Worm (Caenorhabditis elegans) whole organism, young adult: ENCODE data around the gene C08B6.3.
A peak's percentile ranks its signal among the peaks of the same experiment; 100 is the strongest.

Source experiments
- B0035.1 ChIP-seq: sonication (generic microtip); optimal IDR thresholded peaks from 2 replicates; lab custom pipeline; 2016; ENCODE audit warnings: missing genetic modification characterization, mild to moderate bottlenecking, missing compliant biosample characterization, missing genotype, missing genetic modification reagents
- B0261.1 ChIP-seq: sonication (generic microtip); optimal IDR thresholded peaks from 2 replicates; lab custom pipeline; 2016; ENCODE audit warnings: mild to moderate bottlenecking, missing genetic modification characterization, moderate library complexity, missing compliant biosample characterization
- F39B2.1 ChIP-seq: fragments of 200-800 bp; sonication (Bioruptor generic); IDR thresholded peaks from 2 replicates; pipeline ENCODE4 v1.3.6; 2022; ENCODE audit warnings: missing genetic modification reagents, missing genetic modification characterization, missing compliant biosample characterization
- F49E8.2 ChIP-seq: sonication (generic microtip); optimal IDR thresholded peaks from 3 replicates; lab custom pipeline; 2017; ENCODE audit warnings: missing genetic modification characterization, mild to moderate bottlenecking, missing compliant biosample characterization, antibody characterized with exemption, moderate library complexity; ENCODE audit not compliant: insufficient read depth
- F57A8.1 ChIP-seq: fragments of 200-800 bp; sonication (Bioruptor generic); optimal IDR thresholded peaks from 2 replicates; lab custom pipeline; 2018; ENCODE audit warnings: mild to moderate bottlenecking, missing genetic modification characterization, moderate library complexity, missing compliant biosample characterization
- F57C9.4 ChIP-seq: sonication (generic microtip); optimal IDR thresholded peaks from 2 replicates; lab custom pipeline; 2017; ENCODE audit warnings: mild to moderate bottlenecking, missing genetic modification characterization, missing compliant biosample characterization
- K11D2.4 ChIP-seq: fragments of 200-800 bp; sonication (Bioruptor generic); IDR thresholded peaks from 2 replicates; pipeline ENCODE4 v1.3.6; 2022; ENCODE audit warnings: missing genetic modification reagents, missing genetic modification characterization, missing compliant biosample characterization
- K12H6.12 ChIP-seq: fragments of 200-800 bp; sonication (Bioruptor generic); optimal IDR thresholded peaks from 2 replicates; lab custom pipeline; 2018; ENCODE audit warnings: mild to moderate bottlenecking, missing genetic modification characterization, missing compliant biosample characterization
- ama-1 ChIP-seq, 3 experiments: fragments of 150-350 bp in 1 of 3; sonication (generic microtip) in 2 of 3; optimal IDR thresholded peaks; 2 replicates each; lab custom pipeline; 2014 to 2018; ENCODE audit warnings: missing biosample characterization in 2 of 3, missing genetic modification characterization in 2 of 3, missing genetic modification reagents in 2 of 3
- aptf-2 ChIP-seq: fragments of 200-800 bp; sonication (Bioruptor generic); conservative IDR thresholded peaks from 2 replicates; pipeline ENCODE4 v1.3.6; 2022; ENCODE audit warnings: missing genetic modification reagents, missing genetic modification characterization, missing compliant biosample characterization
- aptf-3 ChIP-seq: fragments of 200-800 bp; sonication (Bioruptor generic); IDR thresholded peaks from 2 replicates; pipeline ENCODE4 v1.3.6; 2022; ENCODE audit warnings: missing genetic modification characterization, missing compliant biosample characterization
- attf-6 ChIP-seq: fragments of 200-800 bp; sonication (Bioruptor generic); IDR thresholded peaks from 2 replicates; pipeline ENCODE4 v1.3.6; 2022; ENCODE audit warnings: missing genetic modification reagents, missing genetic modification characterization, missing compliant biosample characterization
- ccch-3 ChIP-seq: fragments of 200-800 bp; sonication (Bioruptor generic); optimal IDR thresholded peaks from 2 replicates; lab custom pipeline; 2018; ENCODE audit warnings: mild to moderate bottlenecking, missing genetic modification characterization, missing compliant biosample characterization
- ceh-100 ChIP-seq: fragments of 200-800 bp; sonication (Bioruptor generic); IDR thresholded peaks from 2 replicates; pipeline ENCODE4 v1.3.6; 2022; ENCODE audit warnings: missing genetic modification reagents, missing genetic modification characterization, missing compliant biosample characterization
- dpl-1 ChIP-seq: fragments of 150-350 bp; optimal IDR thresholded peaks from 2 replicates; lab custom pipeline; 2014; ENCODE audit warnings: missing biosample characterization, missing genetic modification reagents, missing genetic modification characterization
- efl-1 ChIP-seq: fragments of 150-350 bp; optimal IDR thresholded peaks from 2 replicates; lab custom pipeline; 2014; ENCODE audit warnings: missing biosample characterization, missing genetic modification reagents, missing genetic modification characterization
- hrde-1 ChIP-seq: sonication (generic microtip); optimal IDR thresholded peaks from 2 replicates; lab custom pipeline; 2016; ENCODE audit warnings: missing genetic modification characterization, mild to moderate bottlenecking, missing compliant biosample characterization, moderate library complexity, missing genotype, missing genetic modification reagents, borderline replicate concordance
- madf-10 ChIP-seq: sonication (generic microtip); optimal IDR thresholded peaks from 2 replicates; lab custom pipeline; 2016; ENCODE audit warnings: mild to moderate bottlenecking, missing genetic modification characterization, missing compliant biosample characterization
- madf-6 ChIP-seq: fragments of 200-800 bp; sonication (Bioruptor generic); IDR thresholded peaks from 2 replicates; pipeline ENCODE4 v1.3.6; 2022; ENCODE audit warnings: missing genetic modification reagents, missing genetic modification characterization, missing compliant biosample characterization
- madf-8 ChIP-seq: fragments of 200-800 bp; sonication (Bioruptor generic); conservative IDR thresholded peaks from 2 replicates; pipeline ENCODE4 v1.3.6; 2022; ENCODE audit warnings: missing genetic modification reagents, missing genetic modification characterization, missing compliant biosample characterization
- mxl-1 ChIP-seq: sonication (generic microtip); optimal IDR thresholded peaks from 2 replicates; lab custom pipeline; 2016; ENCODE audit warnings: missing genetic modification characterization, missing compliant biosample characterization
- nhr-120 ChIP-seq: fragments of 200-800 bp; sonication (Bioruptor generic); IDR thresholded peaks from 2 replicates; pipeline ENCODE4 v1.3.6; 2022; ENCODE audit warnings: missing genetic modification characterization, missing compliant biosample characterization
- nhr-27 ChIP-seq: fragments of 200-800 bp; sonication (Bioruptor generic); optimal IDR thresholded peaks from 2 replicates; lab custom pipeline; 2018; ENCODE audit warnings: mild to moderate bottlenecking, missing genetic modification characterization, moderate library complexity, missing compliant biosample characterization
- nhr-80 ChIP-seq: sonication (generic microtip); optimal IDR thresholded peaks from 2 replicates; lab custom pipeline; 2016; ENCODE audit warnings: missing genetic modification characterization, missing compliant biosample characterization
- rcor-1 ChIP-seq: fragments of 200-800 bp; sonication (Bioruptor generic); IDR thresholded peaks from 2 replicates; pipeline ENCODE4 v1.3.6; 2022; ENCODE audit warnings: missing genetic modification reagents, missing genetic modification characterization, missing compliant biosample characterization
- sea-2 ChIP-seq: fragments of 200-800 bp; sonication (Bioruptor generic); IDR thresholded peaks from 2 replicates; pipeline ENCODE4 v1.3.6; 2022; ENCODE audit warnings: missing genetic modification characterization, missing compliant biosample characterization
- snpc-1.3 ChIP-seq: sonication (generic microtip); optimal IDR thresholded peaks from 2 replicates; lab custom pipeline; 2017; ENCODE audit warnings: missing genetic modification characterization, mild to moderate bottlenecking, missing compliant biosample characterization, antibody characterized with exemption, moderate library complexity, missing genotype, missing genetic modification reagents; ENCODE audit not compliant: insufficient read depth
- snpc-3.4 ChIP-seq: sonication (generic microtip); optimal IDR thresholded peaks from 2 replicates; lab custom pipeline; 2017; ENCODE audit warnings: missing genetic modification characterization, mild to moderate bottlenecking, missing compliant biosample characterization, antibody characterized with exemption, moderate library complexity, missing genotype, missing genetic modification reagents
- snpc-4 ChIP-seq, 5 experiments: fragments of 150-350 bp in 1 of 5; sonication (generic microtip) in 4 of 5; optimal IDR thresholded peaks; 2 replicates each; lab custom pipeline; 2014 to 2018; ENCODE audit warnings: missing genetic modification characterization in 5 of 5, missing biosample characterization in 3 of 5, antibody characterized with exemption in 2 of 5, mild to moderate bottlenecking in 2 of 5, missing compliant biosample characterization in 2 of 5, missing genotype in 2 of 5, moderate library complexity in 2 of 5, missing genetic modification reagents in 1 of 5
- sptf-2 ChIP-seq: fragments of 200-800 bp; sonication (Bioruptor generic); optimal IDR thresholded peaks from 2 replicates; lab custom pipeline; 2018; ENCODE audit warnings: mild to moderate bottlenecking, missing genetic modification characterization, missing compliant biosample characterization
- tbx-9 ChIP-seq: sonication (generic microtip); optimal IDR thresholded peaks from 2 replicates; lab custom pipeline; 2016; ENCODE audit warnings: borderline replicate concordance, missing genetic modification characterization, inconsistent platforms, missing compliant biosample characterization
- zfh-2 ChIP-seq: fragments of 200-800 bp; sonication (Bioruptor generic); conservative IDR thresholded peaks from 2 replicates; pipeline ENCODE4 v1.3.6; 2022; ENCODE audit warnings: missing genetic modification reagents, missing genetic modification characterization, missing compliant biosample characterization
- ztf-18 ChIP-seq: sonication (generic microtip); optimal IDR thresholded peaks from 2 replicates; lab custom pipeline; 2016; ENCODE audit warnings: missing genotype, mild to moderate bottlenecking, missing genetic modification characterization, missing compliant biosample characterization
- ztf-25 ChIP-seq: fragments of 200-800 bp; sonication (Bioruptor generic); IDR thresholded peaks from 2 replicates; pipeline ENCODE4 v1.3.6; 2022; ENCODE audit warnings: missing genetic modification reagents, missing genetic modification characterization, missing compliant biosample characterization

C08B6.3 gene

ce11 chrV:10105412-10105811 is 6.7 kb downstream of the C08B6.3 start, which contains the start of gene C08B6.2:
Gene C08B6.2, plus strand, starts transcription at chrV:10105712.
- no peak for TF ChIP-seq ztf-25 (GFP tag; lab: Robert Waterston, UW)
- no peak for TF ChIP-seq sea-2 (GFP tag; lab: Robert Waterston, UW)
- TF ChIP-seq F49E8.2 (tag; lab: Kevin White, UChicago) = no peak
- TF ChIP-seq F57C9.4 = no peak
- no peak for TF ChIP-seq ama-1 (optimal IDR thresholded peaks at IDR 0.05; lab: Kevin White, UChicago)
- TF ChIP-seq ama-1 (GFP tag; optimal IDR thresholded peaks at IDR 0.05; lab: Kevin White, UChicago) = no peak
- no peak for TF ChIP-seq aptf-3 (GFP tag; lab: Robert Waterston, UW)
- no peak for TF ChIP-seq B0261.1 (tag; lab: Kevin White, UChicago)
- TF ChIP-seq ceh-100 = no peak
- no peak for TF ChIP-seq B0035.1 (tag; lab: Kevin White, UChicago)
- no peak for TF ChIP-seq efl-1 (GFP tag; lab: Kevin White, UChicago)
- no peak for TF ChIP-seq F39B2.1 (GFP tag; lab: Robert Waterston, UW)
- TF ChIP-seq madf-6 (GFP tag; lab: Robert Waterston, UW) = no peak
- TF ChIP-seq K11D2.4 = no peak

ce11 chrV:10104785-10105310 is 7.2 kb downstream of the C08B6.3 start, which contains the start of gene ugt-17:
Gene ugt-17, minus strand, starts transcription at chrV:10104964.
- TF ChIP-seq sptf-2 = no peak
- no peak for TF ChIP-seq attf-6 (GFP tag; lab: Robert Waterston, UW)
- TF ChIP-seq nhr-80 (tag; lab: Kevin White, UChicago) = peak; percentile 74
- TF ChIP-seq sea-2 (GFP tag; lab: Robert Waterston, UW) = no peak
- no peak for TF ChIP-seq nhr-120 (GFP tag; lab: Robert Waterston, UW)
- no peak for TF ChIP-seq zfh-2
- no peak for TF ChIP-seq mxl-1 (tag; lab: Kevin White, UChicago)
- no peak for TF ChIP-seq nhr-27 (tag; lab: Kevin White, UChicago)
- TF ChIP-seq snpc-4 (GFP tag; optimal IDR thresholded peaks at IDR 0.05; lab: Kevin White, UChicago) = no peak
- peak in 1 of 4 experiments; percentile 8 for TF ChIP-seq snpc-4 (tag; optimal IDR thresholded peaks at IDR 0.05; lab: Kevin White, UChicago)
- no peak for TF ChIP-seq ztf-18 (tag; lab: Kevin White, UChicago)

- TF ChIP-seq aptf-2 (GFP tag; lab: Robert Waterston, UW) = no peak
- TF ChIP-seq nhr-80 (tag; lab: Kevin White, UChicago) = peak; percentile 9
These were observed 8.3 kb downstream of the C08B6.3 start for ce11 chrV:10103811-10104210.

ce11 chrV:10101916-10102315 is 10.2 kb downstream of the C08B6.3 start, which contains the start of gene C08B6.14:
Gene C08B6.14, minus strand, starts transcription at chrV:10102016.
- TF ChIP-seq madf-8 (GFP tag; lab: Robert Waterston, UW) (no peak), ccch-3 (GFP tag; lab: Kevin White, UChicago) (no peak), snpc-1.3 (tag; lab: Kevin White, UChicago) (no peak), nhr-120 (GFP tag; lab: Robert Waterston, UW) (no peak), K12H6.12 (no peak), madf-10 (no peak), snpc-3.4 (tag; lab: Kevin White, UChicago) (no peak), F49E8.2 (tag; lab: Kevin White, UChicago) (no peak), tbx-9 (no peak), rcor-1 (GFP tag; lab: Robert Waterston, UW) (no peak), F57A8.1 (no peak), hrde-1 (tag; lab: Kevin White, UChicago) (no peak), dpl-1 (GFP tag; lab: Kevin White, UChicago) (no peak)
